Fruit fly (Drosophila melanogaster) whole organism, embryonic: ENCODE measurements around the gene svr.

Source experiments
- Abd-B ChIP-seq: fragments of 200-800 bp; sonication (Bioruptor generic); optimal IDR thresholded peaks from 2 replicates; lab custom pipeline; 2018; ENCODE audit warnings: missing biosample characterization, mild to moderate bottlenecking, missing genetic modification characterization, moderate library complexity
- Adf1 ChIP-seq: fragments of 200-800 bp; sonication (Bioruptor generic); IDR thresholded peaks from 2 replicates; pipeline ENCODE4 v1.3.6; 2022; ENCODE audit warnings: missing biosample characterization, missing genetic modification characterization
- BtbVII ChIP-seq: fragments of 200-800 bp; sonication (Bioruptor generic); optimal IDR thresholded peaks from 3 replicates; lab custom pipeline; 2017; ENCODE audit warnings: missing biosample characterization, mild to moderate bottlenecking, missing genetic modification characterization
- CG10431 ChIP-seq: fragments of 200-800 bp; sonication (Bioruptor generic); optimal IDR thresholded peaks from 3 replicates; lab custom pipeline; 2018; ENCODE audit warnings: missing biosample characterization, mild to moderate bottlenecking, missing genetic modification characterization
- CG10462 ChIP-seq: fragments of 200-800 bp; sonication (Bioruptor generic); optimal IDR thresholded peaks from 2 replicates; lab custom pipeline; 2016; ENCODE audit warnings: missing biosample characterization, missing genetic modification characterization
- CG11398 ChIP-seq: fragments of 200-800 bp; sonication (Bioruptor generic); optimal IDR thresholded peaks from 2 replicates; lab custom pipeline; 2016; ENCODE audit warnings: missing biosample characterization, missing genetic modification characterization
- CG12769 ChIP-seq: fragments of 200-800 bp; sonication (Bioruptor generic); optimal IDR thresholded peaks from 2 replicates; lab custom pipeline; 2019; ENCODE audit warnings: missing biosample characterization, mild to moderate bottlenecking, missing genetic modification characterization, moderate library complexity
- CG13775 ChIP-seq: fragments of 200-800 bp; sonication (Bioruptor generic); optimal IDR thresholded peaks from 3 replicates; lab custom pipeline; 2017; ENCODE audit warnings: missing biosample characterization, mild to moderate bottlenecking, missing genetic modification characterization
- CG14667 ChIP-seq: fragments of 200-800 bp; sonication (Bioruptor generic); IDR thresholded peaks from 2 replicates; pipeline ENCODE4 v1.3.6; 2022; ENCODE audit warnings: missing biosample characterization, missing genetic modification characterization
- CG16779 ChIP-seq: fragments of 200-800 bp; sonication (Bioruptor generic); IDR thresholded peaks from 2 replicates; pipeline ENCODE4 v1.3.6; 2022; ENCODE audit warnings: missing biosample characterization, missing genetic modification characterization
- CG30431 ChIP-seq: fragments of 200-800 bp; sonication (Bioruptor generic); optimal IDR thresholded peaks from 2 replicates; lab custom pipeline; 2017; ENCODE audit warnings: missing biosample characterization, missing genetic modification characterization
- CG3726 ChIP-seq: fragments of 200-800 bp; sonication (Bioruptor generic); IDR thresholded peaks from 3 replicates; pipeline ENCODE4, ENCODE4 v1.3.6; 2022; ENCODE audit warnings: missing biosample characterization, missing genetic modification characterization
- CG4328 ChIP-seq: fragments of 200-800 bp; sonication (Bioruptor generic); optimal IDR thresholded peaks from 3 replicates; lab custom pipeline; 2017; ENCODE audit warnings: missing biosample characterization, missing genetic modification reagents, missing genetic modification characterization
- CG4617 ChIP-seq: fragments of 200-800 bp; sonication (Bioruptor generic); optimal IDR thresholded peaks from 3 replicates; lab custom pipeline; 2016; ENCODE audit warnings: missing biosample characterization, missing genetic modification characterization, borderline replicate concordance
- CG4730 ChIP-seq: fragments of 200-800 bp; sonication (Bioruptor generic); IDR thresholded peaks from 2 replicates; pipeline ENCODE4 v1.3.6; 2022; ENCODE audit warnings: missing biosample characterization, missing genetic modification characterization
- CG4820 ChIP-seq: fragments of 200-800 bp; sonication (Bioruptor generic); optimal IDR thresholded peaks from 3 replicates; lab custom pipeline; 2016; ENCODE audit warnings: missing biosample characterization, missing genetic modification characterization
- CG6254 ChIP-seq: fragments of 200-800 bp; sonication (Bioruptor generic); optimal IDR thresholded peaks from 3 replicates; lab custom pipeline; 2017; ENCODE audit warnings: mild to moderate bottlenecking, missing biosample characterization, missing genetic modification reagents, missing genetic modification characterization
- CG6272 ChIP-seq: fragments of 200-800 bp; sonication (Bioruptor generic); IDR thresholded peaks from 2 replicates; pipeline ENCODE4 v1.3.6; 2022; ENCODE audit warnings: missing biosample characterization, missing genetic modification characterization
- CG6854 ChIP-seq: fragments of 200-800 bp; sonication (Bioruptor generic); optimal IDR thresholded peaks from 3 replicates; lab custom pipeline; 2017; ENCODE audit warnings: missing biosample characterization, mild to moderate bottlenecking, missing genetic modification characterization
- CG7357 ChIP-seq: fragments of 200-800 bp; sonication (Bioruptor generic); IDR thresholded peaks from 3 replicates; pipeline ENCODE4 v1.3.6; 2022; ENCODE audit warnings: missing biosample characterization, missing genetic modification characterization
- CG7556 ChIP-seq: fragments of 200-800 bp; sonication (Bioruptor generic); optimal IDR thresholded peaks from 2 replicates; lab custom pipeline; 2017; ENCODE audit warnings: missing biosample characterization, mild to moderate bottlenecking, missing genetic modification characterization
- D ChIP-seq, 2 experiments: fragments of 200-800 bp in 1 of 2; fragments of >200 bp in 1 of 2; sonication (Bioruptor generic) in 1 of 2; optimal IDR thresholded peaks; 2 replicates in 1 of 2; 3 replicates in 1 of 2; lab custom pipeline; 2017; ENCODE audit warnings: mild to moderate bottlenecking in 1 of 2, missing biosample characterization in 1 of 2, missing genetic modification characterization in 1 of 2, missing genetic modification reagents in 1 of 2
- Deaf1 ChIP-seq: fragments of 200-800 bp; optimal IDR thresholded peaks from 3 replicates; lab custom pipeline; 2019; ENCODE audit warnings: missing biosample characterization, mild to moderate bottlenecking, missing genetic modification characterization, moderate library complexity
- GATAe ChIP-seq: fragments of 200-800 bp; sonication (Bioruptor generic); conservative IDR thresholded peaks from 2 replicates; pipeline ENCODE4 v1.3.6; 2022; ENCODE audit warnings: missing biosample characterization, missing genetic modification characterization
- Hmr ChIP-seq: fragments of 200-800 bp; sonication (Bioruptor generic); optimal IDR thresholded peaks from 3 replicates; lab custom pipeline; 2017; ENCODE audit warnings: mild to moderate bottlenecking, missing biosample characterization, missing genetic modification reagents, missing genetic modification characterization
- Hmx ChIP-seq: fragments of 200-800 bp; sonication (Bioruptor generic); optimal IDR thresholded peaks from 2 replicates; lab custom pipeline; 2016; ENCODE audit warnings: missing biosample characterization, missing genetic modification characterization
- Hsf ChIP-seq: fragments of 200-800 bp; sonication (Bioruptor generic); optimal IDR thresholded peaks from 3 replicates; lab custom pipeline; 2016; ENCODE audit warnings: missing biosample characterization, missing genetic modification characterization
- Ravus ChIP-seq: fragments of 200-800 bp; sonication (Bioruptor generic); IDR thresholded peaks from 2 replicates; pipeline ENCODE4 v1.3.6; 2022; ENCODE audit warnings: missing biosample characterization, missing genetic modification characterization
- Sin3A ChIP-seq: fragments of >200 bp; optimal IDR thresholded peaks from 2 replicates; lab custom pipeline; 2018
- Usf ChIP-seq: fragments of 200-800 bp; sonication (Bioruptor generic); optimal IDR thresholded peaks from 2 replicates; lab custom pipeline; 2017; ENCODE audit warnings: missing genotype, missing biosample characterization, missing genetic modification characterization
- amos ChIP-seq: fragments of 200-800 bp; sonication (Bioruptor generic); IDR thresholded peaks from 2 replicates; pipeline ENCODE4 v1.3.6; 2022; ENCODE audit warnings: missing biosample characterization, missing genetic modification characterization; ENCODE audit not compliant: partially characterized antibody
- ap ChIP-seq: fragments of 200-800 bp; sonication (Bioruptor generic); IDR thresholded peaks from 2 replicates; pipeline ENCODE4 v1.3.6; 2022; ENCODE audit warnings: missing biosample characterization, missing genetic modification characterization
- ara ChIP-seq: fragments of 200-800 bp; sonication (Bioruptor generic); IDR thresholded peaks from 2 replicates; pipeline ENCODE4 v1.3.6; 2022; ENCODE audit warnings: missing biosample characterization, missing genetic modification characterization
- bsh ChIP-seq, 2 experiments: fragments of 200-800 bp; sonication (Bioruptor generic); optimal IDR thresholded peaks; 2 replicates each; lab custom pipeline; 2017 to 2018; ENCODE audit warnings: mild to moderate bottlenecking in 2 of 2, missing biosample characterization in 2 of 2, missing genetic modification characterization in 2 of 2, moderate library complexity in 1 of 2
- corto ChIP-seq: fragments of 200-800 bp; sonication (Bioruptor generic); optimal IDR thresholded peaks from 2 replicates; lab custom pipeline; 2016; ENCODE audit warnings: missing biosample characterization, mild to moderate bottlenecking, missing genetic modification characterization, moderate library complexity
- crp ChIP-seq, 2 experiments: fragments of 200-800 bp; sonication (Bioruptor generic); optimal IDR thresholded peaks; 2 replicates in 1 of 2; 3 replicates in 1 of 2; lab custom pipeline; 2017; ENCODE audit warnings: missing biosample characterization in 2 of 2, missing genetic modification characterization in 2 of 2, mild to moderate bottlenecking in 1 of 2, moderate library complexity in 1 of 2
- exex ChIP-seq: fragments of 200-800 bp; sonication (Bioruptor generic); optimal IDR thresholded peaks from 4 replicates; lab custom pipeline; 2018; ENCODE audit warnings: missing biosample characterization, mild to moderate bottlenecking, missing genetic modification characterization, moderate library complexity
- fu2 ChIP-seq: fragments of 200-800 bp; sonication (Bioruptor generic); optimal IDR thresholded peaks from 2 replicates; lab custom pipeline; 2016; ENCODE audit warnings: missing biosample characterization, missing genetic modification characterization
- gsb-n ChIP-seq: fragments of 200-800 bp; sonication (Bioruptor generic); optimal IDR thresholded peaks from 3 replicates; lab custom pipeline; 2018; ENCODE audit warnings: missing biosample characterization, mild to moderate bottlenecking, missing genetic modification characterization
- ken ChIP-seq: fragments of 200-800 bp; sonication (Bioruptor generic); IDR thresholded peaks from 3 replicates; pipeline ENCODE4 v1.3.6; 2022; ENCODE audit warnings: missing biosample characterization, missing genetic modification characterization
- pan ChIP-seq, 4 experiments: fragments of >200 bp in 3 of 4; fragments of 200-800 bp in 1 of 4; sonication (Bioruptor generic) in 1 of 4; optimal IDR thresholded peaks in 3 of 4; IDR thresholded peaks in 1 of 4; 2 replicates each; pipeline versions ENCODE4 v1.3.6 to Lab custom; 2017 to 2022; ENCODE audit warnings: missing biosample characterization in 2 of 4, missing genetic modification characterization in 2 of 4, mixed read lengths in 1 of 4
- pros ChIP-seq: fragments of 200-800 bp; sonication (Bioruptor generic); optimal IDR thresholded peaks from 3 replicates; lab custom pipeline; 2019; ENCODE audit warnings: missing biosample characterization, mild to moderate bottlenecking, missing genetic modification characterization, moderate library complexity
- ro ChIP-seq: fragments of 200-800 bp; sonication (Bioruptor generic); IDR thresholded peaks from 2 replicates; pipeline ENCODE4 v1.3.6; 2022; ENCODE audit warnings: missing biosample characterization, missing genetic modification characterization
- run ChIP-seq: fragments of 200-800 bp; sonication (Bioruptor generic); optimal IDR thresholded peaks from 3 replicates; lab custom pipeline; 2018; ENCODE audit warnings: missing biosample characterization, mild to moderate bottlenecking, missing genetic modification characterization
- sens ChIP-seq: fragments of 200-800 bp; sonication (Bioruptor generic); peaks from one replicate; lab custom pipeline; 2016; ENCODE audit warnings: missing biosample characterization, missing genetic modification characterization
- sisA ChIP-seq: fragments of 200-800 bp; sonication (Bioruptor generic); IDR thresholded peaks from 2 replicates; pipeline ENCODE4 v1.3.6; 2022; ENCODE audit warnings: missing biosample characterization, missing genetic modification characterization
- ssp ChIP-seq: fragments of 200-800 bp; sonication (Bioruptor generic); IDR thresholded peaks from 2 replicates; pipeline ENCODE4 v1.3.6; 2022; ENCODE audit warnings: missing biosample characterization, missing genetic modification characterization
- tup ChIP-seq: fragments of 200-800 bp; sonication (Bioruptor generic); optimal IDR thresholded peaks from 2 replicates; lab custom pipeline; 2016; ENCODE audit warnings: missing biosample characterization, mild to moderate bottlenecking, missing genetic modification characterization, moderate library complexity
- yki ChIP-seq: fragments of >200 bp; optimal IDR thresholded peaks from 3 replicates; lab custom pipeline; 2018
- zfh1 ChIP-seq: fragments of 200-800 bp; sonication (Bioruptor generic); IDR thresholded peaks from 3 replicates; pipeline ENCODE4 v1.3.6; 2022; ENCODE audit warnings: missing biosample characterization, missing genetic modification characterization
- zfh2 ChIP-seq: fragments of 200-800 bp; sonication (Bioruptor generic); optimal IDR thresholded peaks from 2 replicates; lab custom pipeline; 2016; ENCODE audit warnings: missing biosample characterization, missing genetic modification characterization

The svr gene

DNA sequence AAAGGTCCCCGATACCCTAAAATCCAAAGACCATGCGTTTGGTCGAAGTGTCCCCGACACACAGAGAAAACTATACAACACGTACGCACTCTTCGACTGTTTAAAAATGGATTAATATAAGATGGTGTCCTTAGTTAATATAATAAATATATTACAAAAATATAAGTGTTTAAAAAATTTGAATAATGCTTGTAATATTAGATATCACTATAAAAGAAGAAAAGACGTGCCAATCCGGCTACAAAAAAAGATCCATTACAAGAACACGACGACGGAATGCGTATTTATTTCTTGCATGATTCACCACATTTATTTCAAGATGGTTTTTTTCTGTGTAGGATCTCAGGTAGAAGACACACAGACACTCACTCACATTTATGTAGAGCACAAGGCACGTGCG is 38.4 kb upstream of the svr start (continued):
- TF ChIP-seq sisA = no peak
- TF ChIP-seq CG6272 (GFP tag; lab: Robert Waterston, UW) = no peak
- TF ChIP-seq Usf (GFP tag; lab: Kevin White, UChicago) = peak; percentile 10
- TF ChIP-seq pan (optimal IDR thresholded peaks at IDR 0.05; lab: Kevin White, UChicago) = no peak
- TF ChIP-seq pan (GFP tag; optimal IDR thresholded peaks at IDR 0.05 in 1 of 2, IDR thresholded peaks at IDR 0.05 in 1 of 2) = no peak
- peak; percentile 33 for TF ChIP-seq gsb-n
- TF ChIP-seq tup = no peak
- no peak for TF ChIP-seq ken (GFP tag; lab: Robert Waterston, UW)
- no peak for TF ChIP-seq CG7357 (GFP tag; lab: Robert Waterston, UW)
- no peak for TF ChIP-seq Ravus (GFP tag; lab: Robert Waterston, UW)
- TF ChIP-seq pros (GFP tag; lab: Kevin White, UChicago) = no peak
- TF ChIP-seq amos (GFP tag; lab: Robert Waterston, UW) = no peak
- 0 out of 2 replicates have a peak, but pooled peaks have one; percentile 17 for TF ChIP-seq ara (GFP tag; lab: Robert Waterston, UW)
- TF ChIP-seq CG14667 (GFP tag; lab: Robert Waterston, UW) = no peak
- TF ChIP-seq ro (GFP tag; lab: Robert Waterston, UW) = no peak
- TF ChIP-seq Deaf1 (tag; lab: Kevin White, UChicago) = no peak
- no peak for TF ChIP-seq Hmx (GFP tag; lab: Kevin White, UChicago)
- TF ChIP-seq yki (lab: Kevin White, UChicago) = no peak
- TF ChIP-seq CG16779 (GFP tag; lab: Robert Waterston, UW) = no peak
- 0 out of 2 replicates have a peak, but pooled peaks have one; percentile 18 for TF ChIP-seq CG4730 (GFP tag; lab: Robert Waterston, UW)
- TF ChIP-seq sens = peak; percentile 61
- TF ChIP-seq Hsf (GFP tag; lab: Kevin White, UChicago) = no peak
- no peak for TF ChIP-seq CG3726 (GFP tag; lab: Robert Waterston, UW)
- no peak for TF ChIP-seq CG11398 (GFP tag; lab: Kevin White, UChicago)
- TF ChIP-seq CG6854 (GFP tag; lab: Kevin White, UChicago) = no peak
- TF ChIP-seq CG7556 (GFP tag; lab: Kevin White, UChicago) = peak; percentile 31
- peak; percentile 15 for TF ChIP-seq CG6254 (GFP tag; lab: Kevin White, UChicago)
- TF ChIP-seq CG10462 (GFP tag; lab: Kevin White, UChicago) = no peak
- no peak for TF ChIP-seq fu2 (GFP tag; lab: Kevin White, UChicago)
- no peak for TF ChIP-seq BtbVII (GFP tag; lab: Kevin White, UChicago)
- no peak for TF ChIP-seq ap
- TF ChIP-seq exex = no peak
- peak; percentile 8 for TF ChIP-seq CG30431 (GFP tag; lab: Kevin White, UChicago)
- no peak for TF ChIP-seq crp (GFP tag; optimal IDR thresholded peaks at IDR 0.05; lab: Kevin White, UChicago)
- TF ChIP-seq CG12769 = no peak
- no peak for TF ChIP-seq ssp
- TF ChIP-seq CG4820 = peak; percentile 16
- TF ChIP-seq bsh (GFP tag; optimal IDR thresholded peaks at IDR 0.05; lab: Kevin White, UChicago) = peak in 1 of 2 experiments; percentile 36
- TF ChIP-seq Adf1 (GFP tag; lab: Robert Waterston, UW) = no peak
- TF ChIP-seq zfh2 (GFP tag; lab: Kevin White, UChicago) = no peak
- no peak for TF ChIP-seq GATAe (GFP tag; lab: Robert Waterston, UW)
- TF ChIP-seq run = no peak
- TF ChIP-seq D (optimal IDR thresholded peaks at IDR 0.05; lab: Kevin White, UChicago) = no peak
- TF ChIP-seq D (GFP tag; optimal IDR thresholded peaks at IDR 0.05; lab: Kevin White, UChicago) = peak; percentile 45
- no peak for TF ChIP-seq CG4328 (GFP tag; lab: Kevin White, UChicago)
- TF ChIP-seq zfh1 (GFP tag; lab: Robert Waterston, UW) = peak; percentile 51; the same call in 1 of the 3 replicates
- TF ChIP-seq Abd-B = no peak
- no peak for TF ChIP-seq CG4617 (GFP tag; lab: Kevin White, UChicago)
- no peak for TF ChIP-seq corto
- no peak for TF ChIP-seq Hmr (GFP tag; lab: Kevin White, UChicago)
- no peak for TF ChIP-seq CG10431 (GFP tag; lab: Kevin White, UChicago)
- no peak for TF ChIP-seq Sin3A (lab: Kevin White, UChicago)
- TF ChIP-seq CG13775 (GFP tag; lab: Kevin White, UChicago) = peak; percentile 52
